Fruit fly (Drosophila melanogaster): ENCODE measurements around the gene Atg12.

- TF ChIP-seq OdsH (GFP tag; optimal IDR thresholded peaks at IDR 0.05) (no peak), Eip75B (GFP tag; optimal IDR thresholded peaks at IDR 0.05) (no peak), Hr38 (GFP tag; optimal IDR thresholded peaks at IDR 0.05) (no peak)
Observed at dm6 chr3L:12177301-12177700, 40.5 kb downstream of the Atg12 start, which contains the start of gene CAH2.
